Worm (Caenorhabditis elegans): ENCODE results near the gene doxa-1.
A peak's percentile ranks its signal among the peaks of the same experiment; 100 is the strongest.

doxa-1 gene

DNA sequence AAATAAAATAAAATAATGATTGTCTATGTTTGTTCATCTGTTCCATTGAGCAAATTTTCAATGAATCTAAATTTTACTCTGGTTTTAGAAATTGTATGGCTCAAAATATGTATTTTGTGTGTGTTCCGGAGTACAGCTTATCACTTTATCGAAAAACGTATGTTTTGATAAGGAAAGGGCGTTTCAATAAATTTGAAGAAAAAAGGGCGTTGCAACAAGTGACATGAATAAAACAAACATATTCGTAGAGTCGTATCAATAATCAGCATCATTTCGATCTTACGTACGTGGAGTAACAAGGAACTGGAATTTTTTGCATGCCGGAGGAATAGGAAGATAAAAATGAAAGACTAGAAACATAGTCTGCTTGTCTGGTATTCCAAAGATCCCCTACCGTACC lies 13.2 kb downstream of the doxa-1 start:
- peak; percentile 1 for TF ChIP-seq crh-2 (tag; optimal IDR thresholded peaks at IDR 0.05)
- TF ChIP-seq Y55F3AM.14 (GFP tag; optimal IDR thresholded peaks at IDR 0.05) = no peak
- no peak for TF ChIP-seq nhr-77 (tag; optimal IDR thresholded peaks at IDR 0.05)
- no peak for TF ChIP-seq nhr-23 (tag; optimal IDR thresholded peaks at IDR 0.05)
- TF ChIP-seq fos-1 (tag; optimal IDR thresholded peaks at IDR 0.05) = peak; percentile 90
- no peak for TF ChIP-seq lsy-2 (tag; optimal IDR thresholded peaks at IDR 0.05)
- TF ChIP-seq sma-9 (GFP tag; optimal IDR thresholded peaks at IDR 0.05) = peak; percentile 55
- no peak for TF ChIP-seq sma-9 (tag; optimal IDR thresholded peaks at IDR 0.05)
- TF ChIP-seq ceh-82 (tag; optimal IDR thresholded peaks at IDR 0.05) = no peak
- no peak for TF ChIP-seq unc-62 (GFP tag; optimal IDR thresholded peaks at IDR 0.05)

DNA sequence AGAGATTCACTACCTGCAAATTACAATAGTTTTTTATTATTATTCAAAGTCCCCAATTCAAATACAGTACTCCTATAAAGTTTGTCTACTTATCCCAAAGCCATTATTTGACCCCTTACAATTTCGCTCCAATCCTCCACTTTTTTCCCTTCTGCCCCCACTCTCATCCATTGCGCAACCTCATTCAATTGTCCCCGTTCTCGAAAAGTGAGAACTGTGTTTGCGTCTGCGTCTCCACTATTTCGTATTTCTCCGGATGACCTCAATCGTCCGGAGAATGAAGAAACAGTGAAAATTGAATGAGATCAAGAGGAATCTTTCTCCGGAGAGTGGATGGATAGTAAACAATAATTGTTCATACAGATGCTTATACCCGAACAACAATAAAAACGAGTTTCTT lies 15.8 kb downstream of the doxa-1 start:
- TF ChIP-seq nhr-6 (tag; optimal IDR thresholded peaks at IDR 0.05) (no peak), unc-39 (tag; optimal IDR thresholded peaks at IDR 0.05) (no peak), nhr-129 (tag; optimal IDR thresholded peaks at IDR 0.05) (no peak), blmp-1 (tag; optimal IDR thresholded peaks at IDR 0.05; ENCODE audit: insufficient read depth) (no peak), alr-1 (tag; optimal IDR thresholded peaks at IDR 0.05) (no peak), nhr-237 (tag; optimal IDR thresholded peaks at IDR 0.05) (no peak), aly-2 (tag; optimal IDR thresholded peaks at IDR 0.05) (no peak), C34F6.9 (tag; optimal IDR thresholded peaks at IDR 0.05) (no peak), skn-1 (tag; optimal IDR thresholded peaks at IDR 0.05) (no peak), lin-11 (tag; optimal IDR thresholded peaks at IDR 0.05) (no peak), ceh-16 (tag; optimal IDR thresholded peaks at IDR 0.05) (no peak), ama-1 (optimal IDR thresholded peaks at IDR 0.05) (no peak), F13H6.1 (tag; optimal IDR thresholded peaks at IDR 0.05) (no peak), elt-3 (tag; optimal IDR thresholded peaks at IDR 0.05) (no peak), Y55F3AM.14 (GFP tag; optimal IDR thresholded peaks at IDR 0.05) (no peak), mdl-1 (tag; optimal IDR thresholded peaks at IDR 0.05) (no peak), dmd-4 (tag; optimal IDR thresholded peaks at IDR 0.05) (no peak), mbf-1 (tag; optimal IDR thresholded peaks at IDR 0.05) (no peak)

DNA sequence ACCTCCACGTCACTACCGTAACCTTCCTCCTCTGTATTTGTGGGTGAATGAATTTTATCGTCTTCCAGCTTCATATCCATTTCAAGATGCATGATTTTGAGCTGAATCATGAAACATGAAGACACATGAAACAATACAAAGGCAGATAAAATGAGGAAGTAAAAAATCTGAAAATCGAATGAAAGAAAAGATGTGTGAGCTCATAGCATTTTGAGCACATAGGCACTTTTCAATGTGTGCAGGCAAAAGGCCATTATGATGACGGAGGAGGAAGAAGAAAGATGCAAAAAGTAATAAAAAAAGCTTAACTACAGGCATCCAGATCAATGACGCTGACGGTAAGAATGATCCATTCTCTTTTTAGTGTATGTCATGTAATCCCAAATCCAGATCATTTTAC lies 16.9 kb downstream of the doxa-1 start, which contains the start of gene ztf-30:
ztf-30 (minus strand) TSS at position 101 of the 400 bp plus-strand sequence.
- TF ChIP-seq lsy-2 (tag; optimal IDR thresholded peaks at IDR 0.05) = no peak
- no peak for TF ChIP-seq blmp-1 (tag; optimal IDR thresholded peaks at IDR 0.05; ENCODE audit: insufficient read depth)
- no peak for TF ChIP-seq alr-1 (tag; optimal IDR thresholded peaks at IDR 0.05)
- TF ChIP-seq R02D3.7 (tag; optimal IDR thresholded peaks at IDR 0.05) = no peak
- TF ChIP-seq egl-27 (tag; optimal IDR thresholded peaks at IDR 0.05) = no peak
- no peak for TF ChIP-seq snpc-4 (tag; optimal IDR thresholded peaks at IDR 0.05)
- TF ChIP-seq fos-1 (tag; optimal IDR thresholded peaks at IDR 0.05) = no peak
- TF ChIP-seq crh-2 (tag; optimal IDR thresholded peaks at IDR 0.05) = no peak
- no peak for TF ChIP-seq zag-1 (tag; optimal IDR thresholded peaks at IDR 0.05)

ce11 chrIII:8598961-8599360 lies 18.1 kb downstream of the doxa-1 start:
- TF ChIP-seq egl-27 (tag; optimal IDR thresholded peaks at IDR 0.05) (peak; percentile 48), nhr-21 (tag; optimal IDR thresholded peaks at IDR 0.05) (peak; percentile 27), nhr-23 (tag; optimal IDR thresholded peaks at IDR 0.05) (no peak), lin-11 (tag; optimal IDR thresholded peaks at IDR 0.05) (no peak), snpc-4 (tag; optimal IDR thresholded peaks at IDR 0.05) (no peak), nhr-77 (tag; optimal IDR thresholded peaks at IDR 0.05) (no peak), gmeb-1 (tag; optimal IDR thresholded peaks at IDR 0.05) (no peak), nhr-25 (tag; optimal IDR thresholded peaks at IDR 0.05) (peak; percentile 15), zag-1 (tag; optimal IDR thresholded peaks at IDR 0.05) (no peak), aly-2 (tag; optimal IDR thresholded peaks at IDR 0.05) (no peak), nhr-6 (tag; optimal IDR thresholded peaks at IDR 0.05) (no peak), peb-1 (tag; optimal IDR thresholded peaks at IDR 0.05) (no peak), nhr-11 (tag; optimal IDR thresholded peaks at IDR 0.05) (no peak), crh-2 (tag; optimal IDR thresholded peaks at IDR 0.05) (peak; percentile 55), lin-39 (tag; optimal IDR thresholded peaks at IDR 0.05) (no peak), sma-3 (GFP tag; optimal IDR thresholded peaks at IDR 0.05) (peak; percentile 4), fos-1 (tag; optimal IDR thresholded peaks at IDR 0.05) (no peak), ama-1 (optimal IDR thresholded peaks at IDR 0.05) (no peak), nhr-129 (tag; optimal IDR thresholded peaks at IDR 0.05) (peak; percentile 34), lin-13 (GFP tag; optimal IDR thresholded peaks at IDR 0.05) (no peak), nhr-12 (tag; optimal IDR thresholded peaks at IDR 0.05) (no peak), nhr-10 (tag; optimal IDR thresholded peaks at IDR 0.05) (no peak), elt-3 (tag; optimal IDR thresholded peaks at IDR 0.05) (no peak)
